Worm (Caenorhabditis elegans): ENCODE measurements around the gene C18D11.6.
A peak's percentile ranks its signal among the peaks of the same experiment; 100 is the strongest.

The C18D11.6 gene

ce11 chrIII:11823260-11823659, 12.9 kb downstream of the C18D11.6 start, which contains the start of gene C18D11.3 (continued):
- TF ChIP-seq dpl-1 (GFP tag; optimal IDR thresholded peaks at IDR 0.05) (peak; percentile 77), lin-13 (GFP tag; optimal IDR thresholded peaks at IDR 0.05) (peak; percentile 88), egl-43 (GFP tag; IDR thresholded peaks at IDR 0.05) (0 out of 2 replicates have a peak, but pooled peaks have one; percentile 5), zfp-2 (tag; optimal IDR thresholded peaks at IDR 0.05) (no peak), nhr-48 (tag; optimal IDR thresholded peaks at IDR 0.05) (no peak), rbr-2 (tag; optimal IDR thresholded peaks at IDR 0.05) (peak; percentile 74), F26F4.8 (GFP tag; conservative IDR thresholded peaks at IDR 0.05) (no peak), lin-1 (GFP tag; IDR thresholded peaks at IDR 0.05) (no peak), nhr-28 (tag; optimal IDR thresholded peaks at IDR 0.05) (peak; percentile 67), Y75B8A.6 (GFP tag; IDR thresholded peaks at IDR 0.05) (no peak), gei-8 (GFP tag; optimal IDR thresholded peaks at IDR 0.05) (no peak), ztf-11 (tag; optimal IDR thresholded peaks at IDR 0.05) (no peak), Y5F2A.4 (GFP tag; optimal IDR thresholded peaks at IDR 0.05) (no peak), dve-1 (tag; optimal IDR thresholded peaks at IDR 0.05; ENCODE audit: insufficient read depth) (peak; percentile 88), snpc-1.2 (GFP tag; IDR thresholded peaks at IDR 0.05) (no peak), tra-1 (GFP tag; IDR thresholded peaks at IDR 0.05) (peak; percentile 55; the same call in 1 of the 2 replicates), nhr-42 (GFP tag; IDR thresholded peaks at IDR 0.05) (0 out of 2 replicates have a peak, but pooled peaks have one; percentile 19), ceh-62 (tag; optimal IDR thresholded peaks at IDR 0.05) (no peak), jun-1 (tag; optimal IDR thresholded peaks at IDR 0.05) (no peak), ces-1 (GFP tag; optimal IDR thresholded peaks at IDR 0.05) (no peak), mdt-29 (GFP tag; IDR thresholded peaks at IDR 0.05) (no peak), lir-3 (tag; optimal IDR thresholded peaks at IDR 0.05) (no peak), duxl-1 (tag; optimal IDR thresholded peaks at IDR 0.05; ENCODE audit: poor library complexity) (no peak), hif-1 (tag; optimal IDR thresholded peaks at IDR 0.05) (peak in 1 of 2 experiments; percentile 76), daf-16 (GFP tag; optimal IDR thresholded peaks at IDR 0.05) (peak in 1 of 2 experiments; percentile 38), daf-16 (tag; optimal IDR thresholded peaks at IDR 0.05) (peak; percentile 99), ceh-82 (tag; optimal IDR thresholded peaks at IDR 0.05) (no peak), dmd-6 (GFP tag; IDR thresholded peaks at IDR 0.05) (peak; percentile 87), pha-4 (GFP tag; IDR thresholded peaks at IDR 0.05) (peak; percentile 13; the same call in 1 of the 2 replicates), pha-4 (tag; optimal IDR thresholded peaks at IDR 0.05) (peak; percentile 21), T20F7.1 (GFP tag; optimal IDR thresholded peaks at IDR 0.05) (no peak), F10B5.3 (tag; optimal IDR thresholded peaks at IDR 0.05) (no peak), ceh-44 (GFP tag; IDR thresholded peaks at IDR 0.05) (no peak), daf-8 (GFP tag; IDR thresholded peaks at IDR 0.05) (no peak), nhr-10 (tag; optimal IDR thresholded peaks at IDR 0.05) (no peak), attf-4 (tag; optimal IDR thresholded peaks at IDR 0.05) (no peak), dmd-8 (GFP tag; IDR thresholded peaks at IDR 0.05) (no peak), madf-5 (GFP tag; IDR thresholded peaks at IDR 0.05) (0 out of 4 replicates have a peak, but pooled peaks of 1 of the 2 experiments have one; percentile 8), T26A8.4 (GFP tag; IDR thresholded peaks at IDR 0.05) (peak; percentile 63), nhr-111 (GFP tag; optimal IDR thresholded peaks at IDR 0.05) (no peak), zfp-3 (GFP tag; conservative IDR thresholded peaks at IDR 0.05) (0 out of 2 replicates have a peak, but pooled peaks have one; percentile 18), nhr-102 (tag; optimal IDR thresholded peaks at IDR 0.05) (peak; percentile 29), ZK337.2 (GFP tag; IDR thresholded peaks at IDR 0.05) (0 out of 2 replicates have a peak, but pooled peaks have one; percentile 29), lim-7 (GFP tag; IDR thresholded peaks at IDR 0.05) (no peak; the same call in 1 of the 2 replicates), vab-7 (GFP tag; IDR thresholded peaks at IDR 0.05) (peak; percentile 69), nhr-76 (tag; optimal IDR thresholded peaks at IDR 0.05) (no peak), snpc-4 (tag; optimal IDR thresholded peaks at IDR 0.05) (no peak), nhr-25 (tag; optimal IDR thresholded peaks at IDR 0.05; ENCODE audit: borderline replicate concordance, insufficient read depth) (peak; percentile 15), spr-1 (tag; optimal IDR thresholded peaks at IDR 0.05) (no peak), mdl-1 (tag; optimal IDR thresholded peaks at IDR 0.05) (peak in 1 of 2 experiments; percentile 89), ctbp-1 (GFP tag; IDR thresholded peaks at IDR 0.05) (no peak)

Measured in whole organism, L4 larva.